Fruit fly (Drosophila melanogaster): Measurements from ENCODE around the gene mys.

- TF ChIP-seq CG8478 (optimal IDR thresholded peaks at IDR 0.05) (no peak), CTCF (optimal IDR thresholded peaks at IDR 0.05) (no peak)
Measured at dm6 chrX:8063223-8063674, 1.8 kb downstream of the mys start.

Measured in S2 (cell line).